Fruit fly (Drosophila melanogaster) whole organism, wandering third instar larva: ENCODE measurements around the gene baf.

Source experiments
- Rel ChIP-seq, 2 experiments: fragments of 200-800 bp; sonication (Bioruptor generic) in 1 of 2; optimal IDR thresholded peaks; 2 replicates in 1 of 2; 3 replicates in 1 of 2; lab custom pipeline; 2016 to 2019; ENCODE audit warnings: mild to moderate bottlenecking in 2 of 2, missing biosample characterization in 2 of 2, missing genetic modification characterization in 2 of 2, moderate library complexity in 1 of 2
- br ChIP-seq: fragments of 200-800 bp; sonication (Bioruptor generic); optimal IDR thresholded peaks from 2 replicates; lab custom pipeline; 2016; ENCODE audit warnings: missing biosample characterization, missing genetic modification characterization
- h ChIP-seq: fragments of 200-800 bp; sonication (Bioruptor generic); optimal IDR thresholded peaks from 3 replicates; lab custom pipeline; 2016; ENCODE audit warnings: missing biosample characterization, mild to moderate bottlenecking, missing genetic modification characterization
- lola ChIP-seq: fragments of >200 bp; optimal IDR thresholded peaks from 2 replicates; lab custom pipeline; 2017; ENCODE audit warnings: missing biosample characterization, missing genetic modification characterization
- rgr ChIP-seq: fragments of 200-800 bp; sonication (Bioruptor generic); optimal IDR thresholded peaks from 3 replicates; lab custom pipeline; 2016; ENCODE audit warnings: missing biosample characterization, mild to moderate bottlenecking, missing genetic modification characterization

dm6 chr2L:8034734-8035133, 5.5 kb downstream of the baf start:
- TF ChIP-seq lola (GFP tag; lab: Kevin White, UChicago) (no peak), Rel (GFP tag; optimal IDR thresholded peaks at IDR 0.05; lab: Kevin White, UChicago) (no peak), Rel (tag; optimal IDR thresholded peaks at IDR 0.05; lab: Kevin White, UChicago) (no peak), rgr (GFP tag; lab: Kevin White, UChicago) (peak; percentile 47), h (GFP tag; lab: Kevin White, UChicago) (peak; percentile 31), br (GFP tag; lab: Kevin White, UChicago) (peak; percentile 18)
